Worm (Caenorhabditis elegans) whole organism, midembryonic: ENCODE measurements around the gene C39B5.6.

Experiments
- T22C8.4 ChIP-seq: fragments of 200-800 bp; sonication (Bioruptor generic); IDR thresholded peaks from 2 replicates; pipeline ENCODE4 v1.3.6; 2022; ENCODE audit warnings: missing genetic modification characterization, missing compliant biosample characterization
- flt-1 ChIP-seq: fragments of 200-800 bp; sonication (Bioruptor generic); IDR thresholded peaks from 2 replicates; pipeline ENCODE4 v1.3.6; 2022; ENCODE audit warnings: missing genetic modification characterization, missing compliant biosample characterization
- med-1 ChIP-seq: sonication (generic microtip); optimal IDR thresholded peaks from 2 replicates; lab custom pipeline; 2017; ENCODE audit warnings: missing genetic modification characterization, mild to moderate bottlenecking, missing compliant biosample characterization, antibody characterized with exemption, missing genetic modification reagents; ENCODE audit not compliant: insufficient read depth
- ref-1 ChIP-seq: fragments of 200-800 bp; sonication (Bioruptor generic); conservative IDR thresholded peaks from 2 replicates; pipeline ENCODE4 v1.3.6; 2022; ENCODE audit warnings: missing genetic modification reagents, missing genetic modification characterization, missing compliant biosample characterization
- tab-1 ChIP-seq: fragments of 200-800 bp; sonication (Bioruptor generic); IDR thresholded peaks from 2 replicates; pipeline ENCODE4 v1.3.6; 2022; ENCODE audit warnings: missing genetic modification characterization, missing compliant biosample characterization
- ztf-23 ChIP-seq: fragments of 200-800 bp; sonication (Bioruptor generic); IDR thresholded peaks from 2 replicates; pipeline ENCODE4 v1.3.6; 2022; ENCODE audit warnings: missing genetic modification reagents, missing genetic modification characterization, missing compliant biosample characterization

DNA sequence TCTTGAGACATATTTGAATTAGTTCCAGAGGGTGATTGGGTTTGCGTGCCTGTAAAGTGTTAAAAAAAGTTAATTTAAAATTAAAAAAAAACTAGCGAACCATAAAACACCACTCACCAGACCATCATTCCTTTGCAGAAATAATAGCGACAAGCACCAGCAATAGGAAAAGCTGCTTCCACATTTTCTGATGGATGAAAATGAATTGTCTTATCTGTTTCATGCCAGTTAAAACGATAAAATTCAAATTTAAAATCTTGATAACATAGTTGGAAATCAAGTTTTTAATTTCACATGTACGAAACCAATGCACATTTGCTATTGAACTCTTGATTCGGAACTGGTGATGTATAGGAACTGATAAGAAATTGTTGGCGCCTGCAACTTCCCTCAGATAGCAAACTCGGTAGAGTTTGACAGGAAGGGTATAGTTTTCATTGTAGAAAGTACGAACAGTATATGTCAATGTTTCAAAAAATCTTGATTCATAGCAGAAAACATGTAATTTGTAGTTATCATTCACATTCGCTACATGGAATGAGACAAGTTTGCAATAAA is 41.9 kb downstream of the C39B5.6 start, which contains the start of gene C39B5.10:
- TF ChIP-seq T22C8.4 (GFP tag; lab: Robert Waterston, UW) (no peak), ref-1 (no peak), tab-1 (GFP tag; lab: Robert Waterston, UW) (no peak), ztf-23 (GFP tag; lab: Robert Waterston, UW) (no peak), flt-1 (no peak), med-1 (GFP tag; lab: Kevin White, UChicago) (no peak)
